Fruit fly (Drosophila melanogaster) whole organism, embryonic: ENCODE results near the gene kairos.

Source experiments
- Abd-B ChIP-seq: fragments of 200-800 bp; sonication (Bioruptor generic); optimal IDR thresholded peaks from 2 replicates; lab custom pipeline; 2018; ENCODE audit warnings: missing biosample characterization, mild to moderate bottlenecking, missing genetic modification characterization, moderate library complexity
- Adf1 ChIP-seq: fragments of 200-800 bp; sonication (Bioruptor generic); IDR thresholded peaks from 2 replicates; pipeline ENCODE4 v1.3.6; 2022; ENCODE audit warnings: missing biosample characterization, missing genetic modification characterization
- Asciz ChIP-seq: fragments of 200-800 bp; sonication (Bioruptor generic); optimal IDR thresholded peaks from 2 replicates; lab custom pipeline; 2017; ENCODE audit warnings: missing biosample characterization, mild to moderate bottlenecking, missing genetic modification characterization, missing genetic modification reagents
- CG10543 ChIP-seq: fragments of 200-800 bp; sonication (Bioruptor generic); optimal IDR thresholded peaks from 3 replicates; lab custom pipeline; 2017; ENCODE audit warnings: missing biosample characterization, mild to moderate bottlenecking, missing genetic modification characterization, moderate library complexity
- CG10979 ChIP-seq: fragments of 200-800 bp; sonication (Bioruptor generic); optimal IDR thresholded peaks from 2 replicates; lab custom pipeline; 2018; ENCODE audit warnings: missing biosample characterization, mild to moderate bottlenecking, missing genetic modification characterization, moderate library complexity
- CG12659 ChIP-seq: fragments of 200-800 bp; sonication (Bioruptor generic); optimal IDR thresholded peaks from 3 replicates; lab custom pipeline; 2017; ENCODE audit warnings: mild to moderate bottlenecking, missing biosample characterization, missing genetic modification reagents, missing genetic modification characterization
- CG12769 ChIP-seq: fragments of 200-800 bp; sonication (Bioruptor generic); optimal IDR thresholded peaks from 2 replicates; lab custom pipeline; 2019; ENCODE audit warnings: missing biosample characterization, mild to moderate bottlenecking, missing genetic modification characterization, moderate library complexity
- CG13424 ChIP-seq: fragments of 200-800 bp; sonication (Bioruptor generic); optimal IDR thresholded peaks from 2 replicates; lab custom pipeline; 2019; ENCODE audit warnings: missing biosample characterization, mild to moderate bottlenecking, missing genetic modification characterization, moderate library complexity
- CG1603 ChIP-seq: fragments of 200-800 bp; sonication (Bioruptor generic); optimal IDR thresholded peaks from 2 replicates; lab custom pipeline; 2019; ENCODE audit warnings: missing biosample characterization, mild to moderate bottlenecking, missing genetic modification characterization, moderate library complexity
- CG16815 ChIP-seq: fragments of 200-800 bp; sonication (Bioruptor generic); optimal IDR thresholded peaks from 3 replicates; lab custom pipeline; 2017; ENCODE audit warnings: missing biosample characterization, mild to moderate bottlenecking, missing genetic modification characterization
- CG17361 ChIP-seq: fragments of 200-800 bp; sonication (Bioruptor generic); IDR thresholded peaks from 3 replicates; pipeline ENCODE4 v1.3.6; 2022; ENCODE audit warnings: missing biosample characterization, missing genetic modification characterization
- CG17568 ChIP-seq: fragments of 200-800 bp; sonication (Bioruptor generic); optimal IDR thresholded peaks from 2 replicates; lab custom pipeline; 2018; ENCODE audit warnings: missing biosample characterization, mild to moderate bottlenecking, missing genetic modification characterization, moderate library complexity
- CG18764 ChIP-seq: fragments of 200-800 bp; sonication (Bioruptor generic); optimal IDR thresholded peaks from 3 replicates; lab custom pipeline; 2016; ENCODE audit warnings: missing biosample characterization, missing genetic modification characterization
- CG2199 ChIP-seq: fragments of 200-800 bp; sonication (Bioruptor generic); IDR thresholded peaks from 3 replicates; pipeline ENCODE4 v1.3.6; 2022; ENCODE audit warnings: missing biosample characterization, missing genetic modification characterization
- CG32772 ChIP-seq: fragments of 200-800 bp; sonication (Bioruptor generic); IDR thresholded peaks from 2 replicates; pipeline ENCODE4 v1.3.6; 2022; ENCODE audit warnings: missing biosample characterization, missing genetic modification characterization
- CG4360 ChIP-seq: fragments of 200-800 bp; sonication (Bioruptor generic); IDR thresholded peaks from 2 replicates; pipeline ENCODE4 v1.3.6; 2022; ENCODE audit warnings: missing biosample characterization, missing genetic modification characterization
- CG7786 ChIP-seq: fragments of 200-800 bp; sonication (Bioruptor generic); optimal IDR thresholded peaks from 2 replicates; lab custom pipeline; 2016; ENCODE audit warnings: missing biosample characterization, missing genetic modification characterization
- CG8290 ChIP-seq, 3 experiments: fragments of 200-800 bp; sonication (Bioruptor generic); optimal IDR thresholded peaks; 2 replicates each; lab custom pipeline; 2016 to 2019; ENCODE audit warnings: missing biosample characterization in 3 of 3, missing genetic modification characterization in 3 of 3, mild to moderate bottlenecking in 2 of 3, moderate library complexity in 1 of 3
- CHES-1-like ChIP-seq: fragments of 200-800 bp; sonication (Bioruptor generic); optimal IDR thresholded peaks from 2 replicates; lab custom pipeline; 2016; ENCODE audit warnings: missing biosample characterization, missing genetic modification characterization
- Camta ChIP-seq: fragments of 200-800 bp; sonication (Bioruptor generic); optimal IDR thresholded peaks from 2 replicates; lab custom pipeline; 2016; ENCODE audit warnings: missing biosample characterization, missing genetic modification characterization
- Dll ChIP-seq: fragments of 200-800 bp; sonication (Bioruptor generic); IDR thresholded peaks from 4 replicates; pipeline ENCODE4 v1.3.6; 2022; ENCODE audit warnings: missing biosample characterization, missing genetic modification characterization; ENCODE audit not compliant: partially characterized antibody
- Ets65A ChIP-seq: fragments of 200-800 bp; sonication (Bioruptor generic); peaks from one replicate; lab custom pipeline; 2016; ENCODE audit warnings: missing biosample characterization, missing genetic modification characterization
- HLH54F ChIP-seq: fragments of 200-800 bp; sonication (Bioruptor generic); optimal IDR thresholded peaks from 3 replicates; lab custom pipeline; 2016; ENCODE audit warnings: missing biosample characterization, missing genetic modification characterization
- Hand ChIP-seq: fragments of 200-800 bp; sonication (Bioruptor generic); optimal IDR thresholded peaks from 2 replicates; lab custom pipeline; 2017; ENCODE audit warnings: mild to moderate bottlenecking, missing biosample characterization, missing genetic modification reagents, missing genetic modification characterization
- Hr51 ChIP-seq, 2 experiments: fragments of 200-800 bp; sonication (Bioruptor generic); optimal IDR thresholded peaks; 2 replicates in 1 of 2; 3 replicates in 1 of 2; lab custom pipeline; 2016 to 2018; ENCODE audit warnings: missing biosample characterization in 2 of 2, missing genetic modification characterization in 2 of 2, mild to moderate bottlenecking in 1 of 2, moderate library complexity in 1 of 2
- Neu2 ChIP-seq: fragments of 200-800 bp; sonication (Bioruptor generic); optimal IDR thresholded peaks from 3 replicates; lab custom pipeline; 2016; ENCODE audit warnings: missing biosample characterization, missing genetic modification characterization, borderline replicate concordance
- Nf-YA ChIP-seq: fragments of 200-800 bp; sonication (Bioruptor generic); IDR thresholded peaks from 2 replicates; pipeline ENCODE4 v1.3.6; 2022; ENCODE audit warnings: missing biosample characterization, missing genetic modification characterization
- Oli ChIP-seq: fragments of 200-800 bp; sonication (Bioruptor generic); optimal IDR thresholded peaks from 2 replicates; lab custom pipeline; 2018; ENCODE audit warnings: missing biosample characterization, mild to moderate bottlenecking, missing genetic modification characterization, moderate library complexity
- Sox100B ChIP-seq: fragments of 200-800 bp; sonication (Bioruptor generic); optimal IDR thresholded peaks from 3 replicates; lab custom pipeline; 2018; ENCODE audit warnings: missing biosample characterization, mild to moderate bottlenecking, missing genetic modification characterization
- Trl ChIP-seq, 3 experiments: fragments of >200 bp in 2 of 3; fragments of 200-800 bp in 1 of 3; sonication (Bioruptor generic) in 1 of 3; optimal IDR thresholded peaks; 2 replicates in 1 of 3; 3 replicates in 2 of 3; lab custom pipeline; 2016 to 2017; ENCODE audit warnings: missing biosample characterization in 1 of 3, missing genetic modification characterization in 1 of 3
- Xbp1 ChIP-seq: fragments of 200-800 bp; sonication (Bioruptor generic); optimal IDR thresholded peaks from 3 replicates; lab custom pipeline; 2016; ENCODE audit warnings: missing biosample characterization, mild to moderate bottlenecking, missing genetic modification characterization
- bab2 ChIP-seq: fragments of 200-800 bp; sonication (Bioruptor generic); optimal IDR thresholded peaks from 2 replicates; lab custom pipeline; 2016; ENCODE audit warnings: missing biosample characterization, missing genetic modification characterization
- cg ChIP-seq: fragments of 200-800 bp; sonication (Bioruptor generic); optimal IDR thresholded peaks from 3 replicates; lab custom pipeline; 2019; ENCODE audit warnings: missing biosample characterization, mild to moderate bottlenecking, missing genetic modification characterization, moderate library complexity
- crol ChIP-seq: fragments of 200-800 bp; sonication (Bioruptor generic); IDR thresholded peaks from 2 replicates; pipeline ENCODE4 v1.3.6; 2022; ENCODE audit warnings: missing biosample characterization, missing genetic modification characterization
- dmrt99B ChIP-seq: fragments of 200-800 bp; sonication (Bioruptor generic); optimal IDR thresholded peaks from 2 replicates; lab custom pipeline; 2018; ENCODE audit warnings: missing biosample characterization, mild to moderate bottlenecking, missing genetic modification characterization, moderate library complexity
- dysf ChIP-seq: fragments of 200-800 bp; sonication (Bioruptor generic); IDR thresholded peaks from 3 replicates; pipeline ENCODE4 v1.3.6; 2022; ENCODE audit warnings: missing biosample characterization, missing genetic modification characterization
- eyg ChIP-seq: fragments of 200-800 bp; sonication (Bioruptor generic); optimal IDR thresholded peaks from 3 replicates; lab custom pipeline; 2016; ENCODE audit warnings: missing biosample characterization, missing genetic modification characterization
- gem ChIP-seq: fragments of 200-800 bp; sonication (Bioruptor generic); optimal IDR thresholded peaks from 2 replicates; lab custom pipeline; 2019; ENCODE audit warnings: missing biosample characterization, mild to moderate bottlenecking, missing genetic modification characterization, moderate library complexity
- gt ChIP-seq: fragments of 200-800 bp; sonication (Bioruptor generic); IDR thresholded peaks from 2 replicates; pipeline ENCODE4 v1.3.6; 2022; ENCODE audit warnings: missing biosample characterization, missing genetic modification characterization
- nom ChIP-seq: fragments of 200-800 bp; sonication (Bioruptor generic); optimal IDR thresholded peaks from 2 replicates; lab custom pipeline; 2017; ENCODE audit warnings: missing biosample characterization, missing genetic modification characterization, mild to moderate bottlenecking, moderate library complexity, missing genetic modification reagents
- odd ChIP-seq: fragments of 200-800 bp; sonication (Bioruptor generic); optimal IDR thresholded peaks from 2 replicates; lab custom pipeline; 2017; ENCODE audit warnings: missing biosample characterization, mild to moderate bottlenecking, missing genetic modification characterization
- ranshi ChIP-seq: fragments of 200-800 bp; sonication (Bioruptor generic); IDR thresholded peaks from 2 replicates; pipeline ENCODE4 v1.3.6; 2022; ENCODE audit warnings: missing biosample characterization, missing genetic modification characterization
- rib ChIP-seq: fragments of 200-800 bp; sonication (Bioruptor generic); IDR thresholded peaks from 2 replicates; pipeline ENCODE4 v1.3.6; 2022; ENCODE audit warnings: missing biosample characterization, missing genetic modification characterization
- sens ChIP-seq: fragments of 200-800 bp; sonication (Bioruptor generic); peaks from one replicate; lab custom pipeline; 2016; ENCODE audit warnings: missing biosample characterization, missing genetic modification characterization
- seq ChIP-seq: fragments of 200-800 bp; sonication (Bioruptor generic); IDR thresholded peaks from 2 replicates; pipeline ENCODE4 v1.3.6; 2022; ENCODE audit warnings: missing biosample characterization, missing genetic modification characterization
- sisA ChIP-seq: fragments of 200-800 bp; sonication (Bioruptor generic); IDR thresholded peaks from 2 replicates; pipeline ENCODE4 v1.3.6; 2022; ENCODE audit warnings: missing biosample characterization, missing genetic modification characterization
- sob ChIP-seq: fragments of 200-800 bp; sonication (Bioruptor generic); IDR thresholded peaks from 2 replicates; pipeline ENCODE4 v1.3.6; 2022; ENCODE audit warnings: missing biosample characterization, missing genetic modification characterization
- zen2 ChIP-seq: fragments of 200-800 bp; sonication (Bioruptor generic); IDR thresholded peaks from 3 replicates; pipeline ENCODE4 v1.3.6; 2022; ENCODE audit warnings: missing biosample characterization, missing genetic modification characterization; ENCODE audit not compliant: partially characterized antibody

kairos gene

DNA sequence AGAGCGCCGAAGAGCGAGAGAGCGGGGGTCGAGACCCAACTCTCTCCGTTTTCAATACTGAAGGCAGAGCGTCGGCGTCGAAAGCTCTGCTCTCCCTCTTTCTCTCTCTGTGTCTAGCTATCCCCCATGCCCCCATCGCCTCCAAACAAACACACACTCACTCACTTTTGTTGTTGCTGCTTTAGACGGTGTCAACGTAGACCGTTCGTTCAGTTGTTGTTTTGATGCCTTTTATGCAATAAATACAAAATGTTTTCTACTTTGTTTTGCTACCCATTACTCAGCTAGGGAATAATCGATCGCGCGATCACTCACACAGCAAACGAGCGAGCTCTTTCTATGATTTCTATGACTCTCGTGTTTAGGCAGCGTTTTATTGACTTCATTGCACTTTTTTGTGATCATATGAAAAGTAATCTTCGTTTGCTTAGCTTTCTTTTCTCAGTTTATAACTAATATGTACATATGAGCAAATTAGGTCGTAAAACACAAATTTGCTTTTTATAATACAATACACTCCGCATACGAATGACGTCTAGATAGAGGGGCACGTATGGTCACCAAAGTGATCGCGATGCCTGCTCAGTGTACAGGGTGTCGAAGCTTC, 48.7 kb upstream of the kairos start (continued):
- no peak for TF ChIP-seq Nf-YA (GFP tag; lab: Robert Waterston, UW)
- no peak for TF ChIP-seq odd (GFP tag; lab: Kevin White, UChicago)
- TF ChIP-seq Xbp1 = peak; percentile 13
- TF ChIP-seq crol (GFP tag; lab: Robert Waterston, UW) = peak; percentile 89
- TF ChIP-seq Neu2 (GFP tag; lab: Kevin White, UChicago) = no peak
- TF ChIP-seq CHES-1-like = peak; percentile 11
- peak; percentile 2 for TF ChIP-seq eyg
- TF ChIP-seq sisA (GFP tag; lab: Robert Waterston, UW) = peak; percentile 29; the same call in 1 of the 2 replicates
- TF ChIP-seq Adf1 (GFP tag; lab: Robert Waterston, UW) = peak; percentile 82; the same call in 1 of the 2 replicates
- TF ChIP-seq rib (GFP tag; lab: Robert Waterston, UW) = no peak
- TF ChIP-seq Oli = peak; percentile 51
- no peak for TF ChIP-seq gt
- TF ChIP-seq dysf (GFP tag; lab: Robert Waterston, UW) = no peak
- peak; percentile 91 to 92 for TF ChIP-seq Trl (optimal IDR thresholded peaks at IDR 0.05; lab: Kevin White, UChicago)
- no peak for TF ChIP-seq Trl (GFP tag; optimal IDR thresholded peaks at IDR 0.05; lab: Kevin White, UChicago)
- peak; percentile 56 for TF ChIP-seq Sox100B (GFP tag; lab: Kevin White, UChicago)
- TF ChIP-seq HLH54F = peak; percentile 22
- TF ChIP-seq nom (GFP tag; lab: Kevin White, UChicago) = peak; percentile 33
- 0 out of 2 replicates have a peak, but pooled peaks have one; percentile 29 for TF ChIP-seq CG4360 (GFP tag; lab: Robert Waterston, UW)
- TF ChIP-seq Asciz (GFP tag; lab: Kevin White, UChicago) = peak; percentile 6
- TF ChIP-seq CG1603 (tag; lab: Kevin White, UChicago) = peak; percentile 2
- no peak for TF ChIP-seq ranshi (GFP tag; lab: Robert Waterston, UW)
- peak; percentile 76; the same call in 2 of the 3 replicates for TF ChIP-seq zen2 (GFP tag; lab: Robert Waterston, UW)
- peak; percentile 21 for TF ChIP-seq CG16815 (GFP tag; lab: Kevin White, UChicago)
- TF ChIP-seq sob = no peak
- peak; percentile 32; the same call in 2 of the 3 replicates for TF ChIP-seq CG17361 (GFP tag; lab: Robert Waterston, UW)
- peak; percentile 72 for TF ChIP-seq sens
- peak; percentile 57 for TF ChIP-seq dmrt99B (tag; lab: Kevin White, UChicago)
- TF ChIP-seq CG8290 (GFP tag; optimal IDR thresholded peaks at IDR 0.05; lab: Kevin White, UChicago) = no peak
- TF ChIP-seq CG8290 (tag; optimal IDR thresholded peaks at IDR 0.05; lab: Kevin White, UChicago) = peak in 1 of 2 experiments; percentile 34
- TF ChIP-seq CG12769 (tag; lab: Kevin White, UChicago) = peak; percentile 66
- TF ChIP-seq CG2199 (GFP tag; lab: Robert Waterston, UW) = no peak
- TF ChIP-seq Ets65A (GFP tag; lab: Kevin White, UChicago) = peak; percentile 90
- TF ChIP-seq bab2 = peak; percentile 46
- TF ChIP-seq Dll (GFP tag; lab: Robert Waterston, UW) = 0 out of 4 replicates have a peak, but pooled peaks have one; percentile 31
- peak; percentile 59 for TF ChIP-seq gem (tag; lab: Kevin White, UChicago)
- peak; percentile 13 for TF ChIP-seq CG13424 (tag; lab: Kevin White, UChicago)
- no peak for TF ChIP-seq CG18764
- peak; percentile 1 for TF ChIP-seq Camta (GFP tag; lab: Kevin White, UChicago)
- TF ChIP-seq CG7786 = no peak
- TF ChIP-seq CG17568 (GFP tag; lab: Kevin White, UChicago) = no peak
- TF ChIP-seq Abd-B (GFP tag; lab: Kevin White, UChicago) = peak; percentile 48
- TF ChIP-seq Hr51 (GFP tag; optimal IDR thresholded peaks at IDR 0.05; lab: Kevin White, UChicago) = peak in 1 of 2 experiments; percentile 49
- no peak for TF ChIP-seq Hand
- peak; percentile 39 for TF ChIP-seq CG10979 (tag; lab: Kevin White, UChicago)
- peak; percentile 35 for TF ChIP-seq CG12659 (GFP tag; lab: Kevin White, UChicago)
- TF ChIP-seq CG10543 (GFP tag; lab: Kevin White, UChicago) = peak; percentile 63
- peak; percentile 38 for TF ChIP-seq CG32772 (GFP tag; lab: Robert Waterston, UW)
- TF ChIP-seq seq (GFP tag; lab: Robert Waterston, UW) = peak; percentile 18; the same call in 1 of the 2 replicates
- peak; percentile 46 for TF ChIP-seq cg (GFP tag; lab: Kevin White, UChicago)
